Fruit fly (Drosophila melanogaster): Measurements from ENCODE around the gene PolE1.
A peak's percentile ranks its signal among the peaks of the same experiment; 100 is the strongest.

PolE1 gene

dm6 chr3R:23331865-23332367 is 16.0 kb upstream of the PolE1 start (continued):
- TF ChIP-seq Sox102F (GFP tag; optimal IDR thresholded peaks at IDR 0.05): no peak
- peak; percentile 26 for TF ChIP-seq sens (GFP tag)
- TF ChIP-seq Hsf (GFP tag; optimal IDR thresholded peaks at IDR 0.05): no peak
- TF ChIP-seq CG18764 (GFP tag; optimal IDR thresholded peaks at IDR 0.05): no peak
- no peak for TF ChIP-seq CG10462 (GFP tag; optimal IDR thresholded peaks at IDR 0.05)
- TF ChIP-seq Taf1 (GFP tag; IDR thresholded peaks at IDR 0.05): no peak
- no peak for TF ChIP-seq CG7963 (GFP tag; IDR thresholded peaks at IDR 0.05; ENCODE audit: partially characterized antibody)
- TF ChIP-seq so (GFP tag; IDR thresholded peaks at IDR 0.05): no peak
- peak; percentile 1 for TF ChIP-seq mam (GFP tag; optimal IDR thresholded peaks at IDR 0.05)
- TF ChIP-seq CG6813 (GFP tag; optimal IDR thresholded peaks at IDR 0.05): no peak
- peak; percentile 40 for TF ChIP-seq pros (GFP tag; optimal IDR thresholded peaks at IDR 0.05)
- TF ChIP-seq CG7745 (tag; optimal IDR thresholded peaks at IDR 0.05): no peak
- TF ChIP-seq CG18476 (GFP tag; optimal IDR thresholded peaks at IDR 0.05): peak; percentile 77
- no peak for TF ChIP-seq jumu (GFP tag; optimal IDR thresholded peaks at IDR 0.05)
- TF ChIP-seq Dip3 (GFP tag; optimal IDR thresholded peaks at IDR 0.05): peak; percentile 5
- no peak for TF ChIP-seq CG11093 (GFP tag; IDR thresholded peaks at IDR 0.05)
- TF ChIP-seq HLHmδ (GFP tag; optimal IDR thresholded peaks at IDR 0.05): peak; percentile 56
- no peak for TF ChIP-seq amos (GFP tag; IDR thresholded peaks at IDR 0.05; ENCODE audit: partially characterized antibody)
- peak; percentile 14 for TF ChIP-seq lilli (GFP tag; optimal IDR thresholded peaks at IDR 0.05)
- peak; percentile 8 for TF ChIP-seq HmgZ (tag; optimal IDR thresholded peaks at IDR 0.05)
- TF ChIP-seq B-H1 (GFP tag; IDR thresholded peaks at IDR 0.05): no peak
- TF ChIP-seq CG12769 (tag; optimal IDR thresholded peaks at IDR 0.05): peak; percentile 50
- no peak for TF ChIP-seq CG12391 (tag; optimal IDR thresholded peaks at IDR 0.05)
- no peak for TF ChIP-seq CG3163 (GFP tag; optimal IDR thresholded peaks at IDR 0.05)
- no peak for TF ChIP-seq chn (GFP tag; optimal IDR thresholded peaks at IDR 0.05)
- no peak for TF ChIP-seq CG16863 (GFP tag; optimal IDR thresholded peaks at IDR 0.05)
- 0 out of 2 replicates have a peak, but pooled peaks have one; percentile 7 for TF ChIP-seq CG4404 (GFP tag; IDR thresholded peaks at IDR 0.05)
- TF ChIP-seq CG10654 (GFP tag; optimal IDR thresholded peaks at IDR 0.05): no peak
- no peak for TF ChIP-seq CG3407 (GFP tag; optimal IDR thresholded peaks at IDR 0.05)
- no peak for TF ChIP-seq Xbp1 (GFP tag; optimal IDR thresholded peaks at IDR 0.05)
- no peak for TF ChIP-seq seq (GFP tag; IDR thresholded peaks at IDR 0.05)
- no peak for TF ChIP-seq ems (GFP tag; optimal IDR thresholded peaks at IDR 0.05)
- TF ChIP-seq eve (GFP tag; optimal IDR thresholded peaks at IDR 0.05): no peak
- TF ChIP-seq CG7372 (GFP tag; IDR thresholded peaks at IDR 0.05): no peak
- no peak for TF ChIP-seq CG32772 (GFP tag; IDR thresholded peaks at IDR 0.05)
- no peak for TF ChIP-seq br (optimal IDR thresholded peaks at IDR 0.05)
- no peak for TF ChIP-seq CG6654 (GFP tag; optimal IDR thresholded peaks at IDR 0.05)
- no peak for TF ChIP-seq pnt (GFP tag; optimal IDR thresholded peaks at IDR 0.05)
- TF ChIP-seq CG17359 (tag; optimal IDR thresholded peaks at IDR 0.05): no peak
- TF ChIP-seq Deaf1 (tag; optimal IDR thresholded peaks at IDR 0.05): no peak
- TF ChIP-seq CG17328 (GFP tag; IDR thresholded peaks at IDR 0.05): no peak
- TF ChIP-seq CG11696 (GFP tag; IDR thresholded peaks at IDR 0.05): peak; percentile 16; the same call in 1 of the 2 replicates
- peak; percentile 45 for TF ChIP-seq CG18599 (GFP tag; optimal IDR thresholded peaks at IDR 0.05)
- no peak for TF ChIP-seq CG17568 (GFP tag; optimal IDR thresholded peaks at IDR 0.05)
- no peak for TF ChIP-seq CG14014 (GFP tag; IDR thresholded peaks at IDR 0.05)
- no peak for TF ChIP-seq CG14965 (GFP tag; optimal IDR thresholded peaks at IDR 0.05; ENCODE audit: borderline replicate concordance)
- TF ChIP-seq CG6689 (GFP tag; IDR thresholded peaks at IDR 0.05): 0 out of 2 replicates have a peak, but pooled peaks have one; percentile 10
- no peak for TF ChIP-seq CoRest (tag; optimal IDR thresholded peaks at IDR 0.05)
- TF ChIP-seq CG9932 (GFP tag; IDR thresholded peaks at IDR 0.05): 0 out of 2 replicates have a peak, but pooled peaks have one; percentile 17
- 0 out of 4 replicates have a peak, but pooled peaks have one; percentile 5 for TF ChIP-seq Gug (GFP tag; IDR thresholded peaks at IDR 0.05)
- TF ChIP-seq btn (GFP tag; optimal IDR thresholded peaks at IDR 0.05): no peak
